Fruit fly (Drosophila melanogaster) whole organism, embryonic: ENCODE measurements around the gene CG16965.
A peak's percentile ranks its signal among the peaks of the same experiment; 100 is the strongest.

Source experiments
- Aef1 ChIP-seq: fragments of 200-800 bp; sonication (Bioruptor generic); IDR thresholded peaks from 3 replicates; pipeline ENCODE4 v1.3.6; 2022; ENCODE audit warnings: missing biosample characterization, missing genetic modification characterization
- Asciz ChIP-seq: fragments of 200-800 bp; sonication (Bioruptor generic); optimal IDR thresholded peaks from 2 replicates; lab custom pipeline; 2017; ENCODE audit warnings: missing biosample characterization, mild to moderate bottlenecking, missing genetic modification characterization, missing genetic modification reagents
- Atf-2 ChIP-seq: fragments of 200-800 bp; sonication (Bioruptor generic); optimal IDR thresholded peaks from 2 replicates; lab custom pipeline; 2016; ENCODE audit warnings: missing biosample characterization, missing genetic modification characterization
- Bdp1 ChIP-seq: fragments of 200-800 bp; sonication (Bioruptor generic); optimal IDR thresholded peaks from 3 replicates; lab custom pipeline; 2016; ENCODE audit warnings: missing biosample characterization, missing genetic modification characterization
- CG11085 ChIP-seq: fragments of 200-800 bp; sonication (Bioruptor generic); IDR thresholded peaks from 2 replicates; pipeline ENCODE4 v1.3.6; 2022; ENCODE audit warnings: missing biosample characterization, missing genetic modification characterization
- CG12391 ChIP-seq: fragments of 200-800 bp; sonication (Bioruptor generic); optimal IDR thresholded peaks from 3 replicates; lab custom pipeline; 2018; ENCODE audit warnings: missing biosample characterization, mild to moderate bottlenecking, missing genetic modification characterization, moderate library complexity
- CG13624 ChIP-seq: fragments of 200-800 bp; sonication (Bioruptor generic); optimal IDR thresholded peaks from 2 replicates; lab custom pipeline; 2016; ENCODE audit warnings: missing biosample characterization, missing genetic modification characterization
- CG14667 ChIP-seq: fragments of 200-800 bp; sonication (Bioruptor generic); IDR thresholded peaks from 2 replicates; pipeline ENCODE4 v1.3.6; 2022; ENCODE audit warnings: missing biosample characterization, missing genetic modification characterization
- CG14965 ChIP-seq: fragments of 200-800 bp; sonication (Bioruptor generic); optimal IDR thresholded peaks from 2 replicates; lab custom pipeline; 2016; ENCODE audit warnings: missing biosample characterization, missing genetic modification characterization, borderline replicate concordance
- CG15514 ChIP-seq: fragments of 200-800 bp; sonication (Bioruptor generic); optimal IDR thresholded peaks from 3 replicates; lab custom pipeline; 2017; ENCODE audit warnings: missing biosample characterization, missing genetic modification characterization, mild to moderate bottlenecking, moderate library complexity, missing genetic modification reagents
- CG16863 ChIP-seq: fragments of 200-800 bp; sonication (Bioruptor generic); optimal IDR thresholded peaks from 3 replicates; lab custom pipeline; 2016; ENCODE audit warnings: missing biosample characterization, missing genetic modification characterization
- CG17802 ChIP-seq: fragments of 200-800 bp; sonication (Bioruptor generic); optimal IDR thresholded peaks from 2 replicates; lab custom pipeline; 2018; ENCODE audit warnings: missing biosample characterization, mild to moderate bottlenecking, missing genetic modification characterization, moderate library complexity
- CG18476 ChIP-seq: fragments of 200-800 bp; sonication (Bioruptor generic); optimal IDR thresholded peaks from 2 replicates; lab custom pipeline; 2016; ENCODE audit warnings: missing biosample characterization, mild to moderate bottlenecking, missing genetic modification characterization
- CG2678 ChIP-seq: fragments of 200-800 bp; sonication (Bioruptor generic); optimal IDR thresholded peaks from 3 replicates; lab custom pipeline; 2019; ENCODE audit warnings: missing biosample characterization, mild to moderate bottlenecking, missing genetic modification characterization, moderate library complexity
- CG34224 ChIP-seq: fragments of 200-800 bp; sonication (Bioruptor generic); IDR thresholded peaks from 3 replicates; pipeline ENCODE4 v1.3.6; 2022; ENCODE audit warnings: missing biosample characterization, missing genetic modification characterization; ENCODE audit not compliant: partially characterized antibody
- CG5180 ChIP-seq: fragments of 200-800 bp; sonication (Bioruptor generic); optimal IDR thresholded peaks from 3 replicates; lab custom pipeline; 2017; ENCODE audit warnings: missing biosample characterization, missing genetic modification characterization, mild to moderate bottlenecking, moderate library complexity, missing genetic modification reagents
- CG6791 ChIP-seq: fragments of 200-800 bp; sonication (Bioruptor generic); IDR thresholded peaks from 3 replicates; pipeline ENCODE4 v1.3.6; 2022; ENCODE audit warnings: missing biosample characterization, missing genetic modification characterization; ENCODE audit not compliant: partially characterized antibody
- CG7839 ChIP-seq: fragments of 200-800 bp; sonication (Bioruptor generic); optimal IDR thresholded peaks from 3 replicates; lab custom pipeline; 2018; ENCODE audit warnings: missing biosample characterization, mild to moderate bottlenecking, missing genetic modification characterization, moderate library complexity
- CG8388 ChIP-seq: fragments of 200-800 bp; sonication (Bioruptor generic); optimal IDR thresholded peaks from 2 replicates; lab custom pipeline; 2019; ENCODE audit warnings: missing biosample characterization, mild to moderate bottlenecking, missing genetic modification characterization, moderate library complexity
- CG8944 ChIP-seq: fragments of 200-800 bp; sonication (Bioruptor generic); optimal IDR thresholded peaks from 3 replicates; lab custom pipeline; 2016; ENCODE audit warnings: missing biosample characterization, missing genetic modification characterization
- CG9797 ChIP-seq: fragments of 200-800 bp; sonication (Bioruptor generic); optimal IDR thresholded peaks from 3 replicates; lab custom pipeline; 2018; ENCODE audit warnings: missing biosample characterization, mild to moderate bottlenecking, missing genetic modification characterization
- Dfd ChIP-seq, 2 experiments: fragments of >200 bp; optimal IDR thresholded peaks; 2 replicates each; lab custom pipeline; 2017; ENCODE audit warnings: missing biosample characterization in 2 of 2, missing genetic modification characterization in 2 of 2
- E2f1 ChIP-seq: fragments of 200-800 bp; sonication (Bioruptor generic); IDR thresholded peaks from 2 replicates; pipeline ENCODE4 v1.3.6; 2022; ENCODE audit warnings: missing biosample characterization, missing genetic modification characterization
- E2f2 ChIP-seq: fragments of 200-800 bp; sonication (Bioruptor generic); IDR thresholded peaks from 2 replicates; pipeline ENCODE4 v1.3.6; 2022; ENCODE audit warnings: missing biosample characterization, missing genetic modification characterization
- Hmr ChIP-seq: fragments of 200-800 bp; sonication (Bioruptor generic); optimal IDR thresholded peaks from 3 replicates; lab custom pipeline; 2017; ENCODE audit warnings: mild to moderate bottlenecking, missing biosample characterization, missing genetic modification reagents, missing genetic modification characterization
- NC2α ChIP-seq: fragments of 200-800 bp; sonication (Bioruptor generic); optimal IDR thresholded peaks from 2 replicates; lab custom pipeline; 2016; ENCODE audit warnings: missing biosample characterization, missing genetic modification characterization
- Opbp ChIP-seq: fragments of 200-800 bp; sonication (Bioruptor generic); IDR thresholded peaks from 3 replicates; pipeline ENCODE4 v1.3.6; 2022; ENCODE audit warnings: missing biosample characterization, missing genetic modification characterization; ENCODE audit not compliant: partially characterized antibody
- Pdp1 ChIP-seq, 2 experiments: fragments of 200-800 bp; sonication (Bioruptor generic); optimal IDR thresholded peaks; 3 replicates each; lab custom pipeline; 2016; ENCODE audit warnings: missing biosample characterization in 2 of 2, missing genetic modification characterization in 2 of 2, mild to moderate bottlenecking in 1 of 2, moderate library complexity in 1 of 2
- Spps ChIP-seq: fragments of 200-800 bp; sonication (Bioruptor generic); optimal IDR thresholded peaks from 2 replicates; lab custom pipeline; 2018; ENCODE audit warnings: missing biosample characterization, mild to moderate bottlenecking, missing genetic modification characterization
- Sry-δ ChIP-seq: fragments of 200-800 bp; sonication (Bioruptor generic); optimal IDR thresholded peaks from 2 replicates; lab custom pipeline; 2016; ENCODE audit warnings: missing biosample characterization, missing genetic modification characterization
- caup ChIP-seq: fragments of 200-800 bp; sonication (Bioruptor generic); optimal IDR thresholded peaks from 3 replicates; lab custom pipeline; 2017; ENCODE audit warnings: missing biosample characterization, mild to moderate bottlenecking, missing genetic modification characterization, moderate library complexity; ENCODE audit not compliant: severe bottlenecking
- chinmo ChIP-seq: fragments of 200-800 bp; sonication (Bioruptor generic); IDR thresholded peaks from 4 replicates; pipeline ENCODE4 v1.3.6; 2022; ENCODE audit warnings: missing biosample characterization, missing genetic modification characterization; ENCODE audit not compliant: partially characterized antibody
- crc ChIP-seq: fragments of 200-800 bp; sonication (Bioruptor generic); optimal IDR thresholded peaks from 2 replicates; lab custom pipeline; 2016; ENCODE audit warnings: missing biosample characterization, missing genetic modification characterization
- da ChIP-seq: fragments of 200-800 bp; sonication (Bioruptor generic); optimal IDR thresholded peaks from 2 replicates; lab custom pipeline; 2016; ENCODE audit warnings: missing biosample characterization, missing genetic modification characterization
- danr ChIP-seq: fragments of 200-800 bp; sonication (Bioruptor generic); IDR thresholded peaks from 2 replicates; pipeline ENCODE4 v1.3.6; 2022; ENCODE audit warnings: missing biosample characterization, missing genetic modification characterization
- fd3F ChIP-seq: fragments of 200-800 bp; sonication (Bioruptor generic); optimal IDR thresholded peaks from 2 replicates; lab custom pipeline; 2018; ENCODE audit warnings: missing biosample characterization, mild to moderate bottlenecking, missing genetic modification characterization, moderate library complexity
- gcm2 ChIP-seq: fragments of 200-800 bp; sonication (Bioruptor generic); optimal IDR thresholded peaks from 2 replicates; lab custom pipeline; 2016; ENCODE audit warnings: missing biosample characterization, missing genetic modification characterization
- kni ChIP-seq: fragments of 200-800 bp; sonication (Bioruptor generic); optimal IDR thresholded peaks from 3 replicates; lab custom pipeline; 2017; ENCODE audit warnings: mild to moderate bottlenecking, missing biosample characterization, missing genetic modification reagents, missing genetic modification characterization
- lov ChIP-seq, 2 experiments: fragments of 200-800 bp in 1 of 2; fragments of >200 bp in 1 of 2; sonication (Bioruptor generic) in 1 of 2; IDR thresholded peaks in 1 of 2; optimal IDR thresholded peaks in 1 of 2; 2 replicates in 1 of 2; 3 replicates in 1 of 2; pipeline versions ENCODE4 v1.3.6 to Lab custom; 2017 to 2022; ENCODE audit warnings: missing biosample characterization in 1 of 2, missing genetic modification characterization in 1 of 2
- mam ChIP-seq: fragments of 200-800 bp; sonication (Bioruptor generic); optimal IDR thresholded peaks from 3 replicates; lab custom pipeline; 2016; ENCODE audit warnings: missing biosample characterization, missing genetic modification characterization
- mirr ChIP-seq: fragments of 200-800 bp; sonication (Bioruptor generic); optimal IDR thresholded peaks from 3 replicates; lab custom pipeline; 2018; ENCODE audit warnings: missing biosample characterization, mild to moderate bottlenecking, missing genetic modification characterization
- pan ChIP-seq, 4 experiments: fragments of >200 bp in 3 of 4; fragments of 200-800 bp in 1 of 4; sonication (Bioruptor generic) in 1 of 4; optimal IDR thresholded peaks in 3 of 4; IDR thresholded peaks in 1 of 4; 2 replicates each; pipeline versions ENCODE4 v1.3.6 to Lab custom; 2017 to 2022; ENCODE audit warnings: missing biosample characterization in 2 of 4, missing genetic modification characterization in 2 of 4, mixed read lengths in 1 of 4
- pnt ChIP-seq: fragments of 200-800 bp; sonication (Bioruptor generic); optimal IDR thresholded peaks from 3 replicates; lab custom pipeline; 2016; ENCODE audit warnings: missing biosample characterization, missing genetic modification characterization
- sc ChIP-seq, 3 experiments: fragments of >200 bp in 2 of 3; fragments of 200-800 bp in 1 of 3; sonication (Bioruptor generic) in 1 of 3; optimal IDR thresholded peaks; 2 replicates in 2 of 3; 3 replicates in 1 of 3; lab custom pipeline; 2017; ENCODE audit warnings: mild to moderate bottlenecking in 1 of 3, missing biosample characterization in 1 of 3, missing genetic modification characterization in 1 of 3, missing genetic modification reagents in 1 of 3
- sens-2 ChIP-seq: fragments of 200-800 bp; sonication (Bioruptor generic); IDR thresholded peaks from 2 replicates; pipeline ENCODE4 v1.3.6; 2022; ENCODE audit warnings: missing biosample characterization, missing genetic modification characterization
- twi ChIP-seq: fragments of 200-800 bp; optimal IDR thresholded peaks from 2 replicates; lab custom pipeline; 2019; ENCODE audit warnings: missing biosample characterization, mild to moderate bottlenecking, missing genetic modification characterization, moderate library complexity

CG16965 gene

dm6 chr2L:12004211-12004979, 23.0 kb downstream of the CG16965 start (continued):
- TF ChIP-seq CG34224 (GFP tag; lab: Robert Waterston, UW) (no peak), crc (GFP tag; lab: Kevin White, UChicago) (no peak), pan (optimal IDR thresholded peaks at IDR 0.05; lab: Kevin White, UChicago) (no peak), pan (GFP tag; optimal IDR thresholded peaks at IDR 0.05 in 1 of 2, IDR thresholded peaks at IDR 0.05 in 1 of 2) (no peak), Pdp1 (GFP tag; optimal IDR thresholded peaks at IDR 0.05; lab: Kevin White, UChicago) (peak; percentile 46 to 55), CG12391 (tag; lab: Kevin White, UChicago) (peak; percentile 65), mam (GFP tag; lab: Kevin White, UChicago) (peak; percentile 30), CG14965 (peak; percentile 9), CG15514 (peak; percentile 29), Spps (tag; lab: Kevin White, UChicago) (peak; percentile 7), pnt (GFP tag; lab: Kevin White, UChicago) (peak; percentile 32), NC2α (GFP tag; lab: Kevin White, UChicago) (peak; percentile 72), sens-2 (GFP tag; lab: Robert Waterston, UW) (no peak), CG8944 (GFP tag; lab: Kevin White, UChicago) (peak; percentile 24), kni (peak; percentile 88), gcm2 (peak; percentile 5), danr (GFP tag; lab: Robert Waterston, UW) (no peak), Sry-δ (no peak), CG11085 (GFP tag; lab: Robert Waterston, UW) (no peak), mirr (peak; percentile 46), CG8388 (peak; percentile 64), CG2678 (tag; lab: Kevin White, UChicago) (peak; percentile 73), E2f2 (no peak), CG16863 (peak; percentile 63), CG6791 (GFP tag; lab: Robert Waterston, UW) (no peak), CG7839 (tag; lab: Kevin White, UChicago) (peak; percentile 22), Asciz (GFP tag; lab: Kevin White, UChicago) (peak; percentile 85), CG9797 (no peak), CG18476 (GFP tag; lab: Kevin White, UChicago) (no peak), twi (tag; lab: Kevin White, UChicago) (peak; percentile 26), Dfd (GFP tag; optimal IDR thresholded peaks at IDR 0.05; lab: Kevin White, UChicago) (no peak), CG13624 (GFP tag; lab: Kevin White, UChicago) (no peak), Atf-2 (peak; percentile 5), Opbp (GFP tag; lab: Robert Waterston, UW) (no peak), fd3F (GFP tag; lab: Kevin White, UChicago) (no peak), CG14667 (GFP tag; lab: Robert Waterston, UW) (no peak), chinmo (GFP tag; lab: Robert Waterston, UW) (no peak), CG17802 (tag; lab: Kevin White, UChicago) (peak; percentile 43), sc (optimal IDR thresholded peaks at IDR 0.05; lab: Kevin White, UChicago) (no peak), sc (GFP tag; optimal IDR thresholded peaks at IDR 0.05; lab: Kevin White, UChicago) (peak; percentile 85), caup (GFP tag; lab: Kevin White, UChicago) (peak; percentile 74), CG5180 (GFP tag; lab: Kevin White, UChicago) (peak; percentile 69), lov (optimal IDR thresholded peaks at IDR 0.05; lab: Kevin White, UChicago) (no peak), lov (GFP tag; IDR thresholded peaks at IDR 0.05; lab: Robert Waterston, UW) (no peak), Hmr (GFP tag; lab: Kevin White, UChicago) (peak; percentile 78), da (GFP tag; lab: Kevin White, UChicago) (no peak), Bdp1 (peak; percentile 47), E2f1 (no peak), Aef1 (GFP tag; lab: Robert Waterston, UW) (no peak)
